Worm (Caenorhabditis elegans): ENCODE measurements around the gene C49H3.3.

DNA sequence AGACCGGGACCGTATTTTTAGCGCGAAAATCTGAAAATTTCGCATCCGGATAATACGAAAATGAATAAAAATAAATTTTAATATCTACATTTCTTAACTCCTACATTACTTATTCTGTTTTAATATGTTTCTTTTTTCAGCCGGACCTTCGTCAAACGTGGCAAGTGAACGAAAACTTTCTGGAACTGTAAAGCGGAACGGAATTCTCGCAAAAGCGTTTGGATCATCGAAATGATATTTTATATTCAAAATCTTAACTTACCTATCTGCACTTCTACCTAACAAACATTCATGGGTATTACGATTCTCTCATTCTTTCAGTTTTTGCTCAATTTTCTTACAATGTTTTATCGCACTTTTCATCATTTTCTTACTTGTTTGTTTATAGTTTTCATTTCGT lies 17.5 kb upstream of the C49H3.3 start:
- TF ChIP-seq snpc-4 (tag; optimal IDR thresholded peaks at IDR 0.05) (no peak), nhr-6 (tag; optimal IDR thresholded peaks at IDR 0.05) (no peak), fos-1 (tag; optimal IDR thresholded peaks at IDR 0.05) (no peak), skn-1 (tag; optimal IDR thresholded peaks at IDR 0.05) (no peak), elt-1 (tag; optimal IDR thresholded peaks at IDR 0.05) (no peak), ceh-82 (tag; optimal IDR thresholded peaks at IDR 0.05) (no peak)
